Fruit fly (Drosophila melanogaster): ENCODE measurements around the gene CG7320.

DNA sequence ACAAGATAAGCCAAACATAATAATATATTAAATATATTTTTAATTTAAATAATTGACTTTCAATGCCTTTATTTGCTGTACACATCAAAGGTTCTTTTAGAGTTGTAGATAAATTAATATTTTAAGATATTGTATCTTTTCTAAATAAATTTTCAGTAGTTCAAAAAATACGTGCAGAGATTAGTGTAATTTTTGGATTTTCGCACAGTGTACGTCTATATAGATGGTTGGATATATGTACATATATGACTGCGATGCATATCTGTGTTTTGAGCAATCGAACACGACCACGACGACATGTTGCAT is 26.1 kb downstream of the CG7320 start:
- no peak for TF ChIP-seq CG8478 (optimal IDR thresholded peaks at IDR 0.05)
- no peak for TF ChIP-seq CTCF (optimal IDR thresholded peaks at IDR 0.05)

Measured in S2 (cell line).